Fruit fly (Drosophila melanogaster): Measurements from ENCODE around the gene Gr97a.

dm6 chr3R:26936501-26936900, 29.8 kb downstream of the Gr97a start:
- TF ChIP-seq CG32264 (GFP tag; optimal IDR thresholded peaks at IDR 0.05) (no peak), Rel (GFP tag; optimal IDR thresholded peaks at IDR 0.05) (no peak), Rel (tag; optimal IDR thresholded peaks at IDR 0.05) (no peak), GATAd (GFP tag; optimal IDR thresholded peaks at IDR 0.05) (no peak)
